Worm (Caenorhabditis elegans) whole organism, young adult: ENCODE data around the gene C47E8.11.

Source experiments
- atf-7 ChIP-seq: sonication (generic microtip); optimal IDR thresholded peaks from 2 replicates; lab custom pipeline; 2017; ENCODE audit warnings: mild to moderate bottlenecking, missing genetic modification characterization, missing compliant biosample characterization
- athp-1 ChIP-seq: sonication (generic microtip); optimal IDR thresholded peaks from 2 replicates; lab custom pipeline; 2017; ENCODE audit warnings: mild to moderate bottlenecking, missing genetic modification characterization, missing compliant biosample characterization
- ceh-40 ChIP-seq: fragments of 200-800 bp; sonication (Bioruptor generic); IDR thresholded peaks from 2 replicates; pipeline ENCODE4 v1.3.6; 2022; ENCODE audit warnings: missing genetic modification characterization, missing compliant biosample characterization
- chd-7 ChIP-seq: sonication (generic microtip); optimal IDR thresholded peaks from 2 replicates; lab custom pipeline; 2016; ENCODE audit warnings: mild to moderate bottlenecking, missing genetic modification characterization, moderate library complexity, missing compliant biosample characterization
- nfya-1 ChIP-seq: sonication (generic microtip); optimal IDR thresholded peaks from 2 replicates; lab custom pipeline; 2017; ENCODE audit warnings: antibody characterized with exemption, missing compliant biosample characterization, missing genetic modification characterization, borderline replicate concordance; ENCODE audit not compliant: insufficient read depth
- nhr-27 ChIP-seq: fragments of 200-800 bp; sonication (Bioruptor generic); optimal IDR thresholded peaks from 2 replicates; lab custom pipeline; 2018; ENCODE audit warnings: mild to moderate bottlenecking, missing genetic modification characterization, moderate library complexity, missing compliant biosample characterization
- pha-4 ChIP-seq: fragments of 150-350 bp; sonication (generic microtip); optimal IDR thresholded peaks from 2 replicates; lab custom pipeline; 2014; ENCODE audit warnings: missing biosample characterization, missing genetic modification reagents, missing genetic modification characterization
- repo-1 ChIP-seq: sonication (generic microtip); optimal IDR thresholded peaks from 2 replicates; lab custom pipeline; 2017; ENCODE audit warnings: mild to moderate bottlenecking, missing genetic modification characterization, missing compliant biosample characterization
- somi-1 ChIP-seq: fragments of 200-800 bp; sonication (Bioruptor generic); optimal IDR thresholded peaks from 2 replicates; lab custom pipeline; 2018; ENCODE audit warnings: mild to moderate bottlenecking, missing genetic modification characterization, missing compliant biosample characterization
- xnd-1 ChIP-seq: sonication (generic microtip); optimal IDR thresholded peaks from 2 replicates; lab custom pipeline; 2016; ENCODE audit warnings: missing genotype, missing genetic modification reagents, missing genetic modification characterization, missing compliant biosample characterization
- ztf-3 ChIP-seq: fragments of 200-800 bp; sonication (Bioruptor generic); optimal IDR thresholded peaks from 2 replicates; lab custom pipeline; 2018; ENCODE audit warnings: mild to moderate bottlenecking, missing genetic modification characterization, missing compliant biosample characterization

DNA sequence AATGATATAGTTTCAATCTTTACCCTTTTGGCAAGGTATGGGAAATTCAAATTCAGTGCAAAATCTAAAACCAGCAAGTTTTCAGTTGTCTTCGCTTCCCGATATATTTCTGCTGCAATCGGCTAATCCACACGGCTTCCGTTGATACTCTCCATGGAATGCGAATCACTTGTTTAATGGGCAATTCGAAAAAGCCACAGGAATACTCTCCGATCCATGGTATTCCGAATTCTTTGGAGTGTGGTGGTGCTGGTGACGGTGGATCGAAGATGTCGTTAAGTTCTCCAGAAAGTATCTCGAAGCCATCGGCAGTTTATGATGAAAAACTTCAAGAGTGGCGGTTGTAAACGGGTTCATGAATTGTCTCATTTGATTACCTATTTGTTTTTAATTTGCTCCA is 5.1 kb upstream of the C47E8.11 start:
- TF ChIP-seq nfya-1 (tag; lab: Kevin White, UChicago) = no peak
- no peak for TF ChIP-seq atf-7 (tag; lab: Kevin White, UChicago)
- TF ChIP-seq chd-7 (tag; lab: Kevin White, UChicago) = no peak
- TF ChIP-seq ztf-3 = no peak
- no peak for TF ChIP-seq repo-1
- TF ChIP-seq somi-1 = no peak
- TF ChIP-seq ceh-40 (GFP tag; lab: Robert Waterston, UW) = no peak
- TF ChIP-seq xnd-1 (tag; lab: Kevin White, UChicago) = no peak
- no peak for TF ChIP-seq athp-1 (tag; lab: Kevin White, UChicago)
- no peak for TF ChIP-seq pha-4
- no peak for TF ChIP-seq nhr-27 (tag; lab: Kevin White, UChicago)
